Worm (Caenorhabditis elegans): ENCODE results near the gene semi-1.

DNA sequence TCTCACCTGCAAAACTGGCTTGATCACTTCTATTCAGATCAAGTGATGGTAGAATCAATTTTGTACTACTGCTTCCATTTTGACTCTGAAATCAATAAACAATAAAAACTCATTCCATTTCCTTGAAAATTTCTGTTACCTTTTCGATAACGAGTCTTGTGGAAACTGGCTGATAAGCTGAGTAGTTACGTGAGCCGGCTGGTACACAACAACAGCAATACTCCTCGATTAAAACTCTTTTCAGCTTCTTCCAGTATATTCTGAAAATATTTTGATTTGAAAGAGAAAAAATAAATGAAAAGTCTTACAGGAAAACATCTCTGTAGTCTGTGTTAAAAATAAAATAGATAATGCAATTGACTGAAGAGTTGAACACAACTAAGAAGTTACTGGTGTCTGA is 17.5 kb upstream of the semi-1 start:
- TF ChIP-seq him-1 (tag; optimal IDR thresholded peaks at IDR 0.05) (no peak), dao-5 (tag; optimal IDR thresholded peaks at IDR 0.05) (no peak)
